Worm (Caenorhabditis elegans): ENCODE results near the gene R144.10.

DNA sequence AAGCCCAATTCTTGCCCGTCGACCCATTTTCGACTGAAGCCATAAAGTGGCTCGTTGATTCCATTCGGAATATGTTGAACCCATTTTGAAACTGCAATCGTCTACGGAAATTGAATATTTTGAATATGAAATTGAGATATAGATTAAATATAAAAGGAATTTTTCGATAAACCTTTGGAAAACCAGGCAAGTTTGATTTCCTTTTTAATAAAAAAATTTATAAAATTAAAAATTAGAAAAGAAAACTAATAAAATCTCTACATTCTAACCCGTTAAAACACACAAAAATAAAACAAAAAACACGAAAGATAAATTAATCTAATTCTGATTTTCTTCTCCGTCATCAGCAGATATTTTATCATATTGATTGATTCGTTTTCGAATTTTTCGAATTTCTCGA, 4.8 kb upstream of the R144.10 start, which contains the start of gene R144.12:
- TF ChIP-seq B0019.2 (GFP tag; conservative IDR thresholded peaks at IDR 0.05) (no peak), madf-3 (GFP tag; IDR thresholded peaks at IDR 0.05) (no peak), somi-1 (GFP tag; optimal IDR thresholded peaks at IDR 0.05) (no peak), ets-4 (GFP tag; optimal IDR thresholded peaks at IDR 0.05) (no peak), F49E8.2 (tag; optimal IDR thresholded peaks at IDR 0.05; ENCODE audit: insufficient read depth) (no peak), die-1 (tag; optimal IDR thresholded peaks at IDR 0.05) (no peak), rpc-1 (optimal IDR thresholded peaks at IDR 0.05) (no peak), rpc-1 (tag; optimal IDR thresholded peaks at IDR 0.05) (no peak)

Measured in whole organism, young adult.